Fruit fly (Drosophila melanogaster) whole organism, embryonic: Measurements from ENCODE around the gene CG6409.

ENCODE experiments used
- Aef1 ChIP-seq: fragments of 200-800 bp; sonication (Bioruptor generic); IDR thresholded peaks from 3 replicates; pipeline ENCODE4 v1.3.6; 2022; ENCODE audit warnings: missing biosample characterization, missing genetic modification characterization
- BtbVII ChIP-seq: fragments of 200-800 bp; sonication (Bioruptor generic); optimal IDR thresholded peaks from 3 replicates; lab custom pipeline; 2017; ENCODE audit warnings: missing biosample characterization, mild to moderate bottlenecking, missing genetic modification characterization
- CG10209 ChIP-seq: fragments of 200-800 bp; sonication (Bioruptor generic); optimal IDR thresholded peaks from 3 replicates; lab custom pipeline; 2017; ENCODE audit warnings: missing biosample characterization, mild to moderate bottlenecking, missing genetic modification characterization, missing genetic modification reagents
- CG10543 ChIP-seq: fragments of 200-800 bp; sonication (Bioruptor generic); optimal IDR thresholded peaks from 3 replicates; lab custom pipeline; 2017; ENCODE audit warnings: missing biosample characterization, mild to moderate bottlenecking, missing genetic modification characterization, moderate library complexity
- CG10979 ChIP-seq: fragments of 200-800 bp; sonication (Bioruptor generic); optimal IDR thresholded peaks from 2 replicates; lab custom pipeline; 2018; ENCODE audit warnings: missing biosample characterization, mild to moderate bottlenecking, missing genetic modification characterization, moderate library complexity
- CG11093 ChIP-seq: fragments of 200-800 bp; sonication (Bioruptor generic); IDR thresholded peaks from 3 replicates; pipeline ENCODE4 v1.3.6; 2022; ENCODE audit warnings: missing biosample characterization, missing genetic modification characterization
- CG11560 ChIP-seq: fragments of 200-800 bp; sonication (Bioruptor generic); IDR thresholded peaks from 3 replicates; pipeline ENCODE4 v1.3.6; 2022; ENCODE audit warnings: missing biosample characterization, missing genetic modification characterization
- CG12769 ChIP-seq: fragments of 200-800 bp; sonication (Bioruptor generic); optimal IDR thresholded peaks from 2 replicates; lab custom pipeline; 2019; ENCODE audit warnings: missing biosample characterization, mild to moderate bottlenecking, missing genetic modification characterization, moderate library complexity
- CG13123 ChIP-seq: fragments of 200-800 bp; sonication (Bioruptor generic); optimal IDR thresholded peaks from 2 replicates; lab custom pipeline; 2016; ENCODE audit warnings: missing biosample characterization, missing genetic modification characterization
- CG15073 ChIP-seq: fragments of 200-800 bp; sonication (Bioruptor generic); optimal IDR thresholded peaks from 2 replicates; lab custom pipeline; 2016; ENCODE audit warnings: missing biosample characterization, missing genetic modification characterization
- CG15514 ChIP-seq: fragments of 200-800 bp; sonication (Bioruptor generic); optimal IDR thresholded peaks from 3 replicates; lab custom pipeline; 2017; ENCODE audit warnings: missing biosample characterization, missing genetic modification characterization, mild to moderate bottlenecking, moderate library complexity, missing genetic modification reagents
- CG16863 ChIP-seq: fragments of 200-800 bp; sonication (Bioruptor generic); optimal IDR thresholded peaks from 3 replicates; lab custom pipeline; 2016; ENCODE audit warnings: missing biosample characterization, missing genetic modification characterization
- CG17829 ChIP-seq: fragments of 200-800 bp; optimal IDR thresholded peaks from 2 replicates; lab custom pipeline; 2019; ENCODE audit warnings: missing biosample characterization, mild to moderate bottlenecking, missing genetic modification characterization, moderate library complexity
- CG17912 ChIP-seq: fragments of 200-800 bp; sonication (Bioruptor generic); optimal IDR thresholded peaks from 2 replicates; lab custom pipeline; 2018; ENCODE audit warnings: missing biosample characterization, mild to moderate bottlenecking, missing genetic modification characterization
- CG4360 ChIP-seq: fragments of 200-800 bp; sonication (Bioruptor generic); IDR thresholded peaks from 2 replicates; pipeline ENCODE4 v1.3.6; 2022; ENCODE audit warnings: missing biosample characterization, missing genetic modification characterization
- CG6683 ChIP-seq: fragments of 200-800 bp; sonication (Bioruptor generic); optimal IDR thresholded peaks from 2 replicates; lab custom pipeline; 2017; ENCODE audit warnings: missing biosample characterization, mild to moderate bottlenecking, missing genetic modification characterization, missing genetic modification reagents
- CG6791 ChIP-seq: fragments of 200-800 bp; sonication (Bioruptor generic); IDR thresholded peaks from 3 replicates; pipeline ENCODE4 v1.3.6; 2022; ENCODE audit warnings: missing biosample characterization, missing genetic modification characterization; ENCODE audit not compliant: partially characterized antibody
- CG7271 ChIP-seq: fragments of 200-800 bp; sonication (Bioruptor generic); optimal IDR thresholded peaks from 2 replicates; lab custom pipeline; 2018; ENCODE audit warnings: missing biosample characterization, mild to moderate bottlenecking, missing genetic modification characterization, moderate library complexity
- CG8478 ChIP-seq: fragments of >200 bp; optimal IDR thresholded peaks from 2 replicates; lab custom pipeline; 2018
- CG8765 ChIP-seq: fragments of 200-800 bp; sonication (Bioruptor generic); IDR thresholded peaks from 2 replicates; pipeline ENCODE4 v1.3.6; 2022; ENCODE audit warnings: missing biosample characterization, missing genetic modification characterization
- CG9932 ChIP-seq: fragments of 200-800 bp; sonication (Bioruptor generic); IDR thresholded peaks from 2 replicates; pipeline ENCODE4 v1.3.6; 2022; ENCODE audit warnings: missing biosample characterization, missing genetic modification characterization
- Dfd ChIP-seq, 2 experiments: fragments of >200 bp; optimal IDR thresholded peaks; 2 replicates each; lab custom pipeline; 2017; ENCODE audit warnings: missing biosample characterization in 2 of 2, missing genetic modification characterization in 2 of 2
- Doc2 ChIP-seq: fragments of 200-800 bp; sonication (Bioruptor generic); IDR thresholded peaks from 2 replicates; pipeline ENCODE4 v1.3.6; 2022; ENCODE audit warnings: missing biosample characterization, missing genetic modification characterization
- Dref ChIP-seq: fragments of 200-800 bp; sonication (Bioruptor generic); IDR thresholded peaks from 2 replicates; pipeline ENCODE4 v1.3.6; 2022; ENCODE audit warnings: missing biosample characterization, missing genetic modification characterization
- Ets97D ChIP-seq: fragments of 200-800 bp; sonication (Bioruptor generic); optimal IDR thresholded peaks from 3 replicates; lab custom pipeline; 2016; ENCODE audit warnings: missing biosample characterization, missing genetic modification characterization
- Fer1 ChIP-seq: fragments of 200-800 bp; sonication (Bioruptor generic); optimal IDR thresholded peaks from 2 replicates; lab custom pipeline; 2017; ENCODE audit warnings: missing biosample characterization, mild to moderate bottlenecking, missing genetic modification characterization
- HLHmδ ChIP-seq: fragments of 200-800 bp; sonication (Bioruptor generic); optimal IDR thresholded peaks from 2 replicates; lab custom pipeline; 2018; ENCODE audit warnings: missing biosample characterization, mild to moderate bottlenecking, missing genetic modification characterization, moderate library complexity
- Med ChIP-seq: fragments of 200-800 bp; sonication (Bioruptor generic); peaks from one replicate; lab custom pipeline; 2016; ENCODE audit warnings: missing biosample characterization, missing genetic modification characterization, mild to moderate bottlenecking, inconsistent platforms, moderate library complexity
- NFAT ChIP-seq: fragments of 200-800 bp; sonication (Bioruptor generic); IDR thresholded peaks from 2 replicates; pipeline ENCODE4 v1.3.6; 2022; ENCODE audit warnings: missing biosample characterization, missing genetic modification characterization
- NK7.1 ChIP-seq: fragments of 200-800 bp; sonication (Bioruptor generic); optimal IDR thresholded peaks from 3 replicates; lab custom pipeline; 2016; ENCODE audit warnings: missing biosample characterization, missing genetic modification characterization
- Neu2 ChIP-seq: fragments of 200-800 bp; sonication (Bioruptor generic); optimal IDR thresholded peaks from 3 replicates; lab custom pipeline; 2016; ENCODE audit warnings: missing biosample characterization, missing genetic modification characterization, borderline replicate concordance
- Scr ChIP-seq: fragments of 200-800 bp; sonication (Bioruptor generic); IDR thresholded peaks from 2 replicates; pipeline ENCODE4 v1.3.6; 2022; ENCODE audit warnings: missing biosample characterization, missing genetic modification characterization; ENCODE audit not compliant: partially characterized antibody
- ara ChIP-seq: fragments of 200-800 bp; sonication (Bioruptor generic); IDR thresholded peaks from 2 replicates; pipeline ENCODE4 v1.3.6; 2022; ENCODE audit warnings: missing biosample characterization, missing genetic modification characterization
- ash1 ChIP-seq: fragments of 200-800 bp; sonication (Bioruptor generic); optimal IDR thresholded peaks from 2 replicates; lab custom pipeline; 2018; ENCODE audit warnings: missing biosample characterization, mild to moderate bottlenecking, missing genetic modification characterization
- cas ChIP-seq: fragments of 200-800 bp; sonication (Bioruptor generic); IDR thresholded peaks from 2 replicates; pipeline ENCODE4 v1.3.6; 2022; ENCODE audit warnings: missing biosample characterization, missing genetic modification characterization
- caup ChIP-seq: fragments of 200-800 bp; sonication (Bioruptor generic); optimal IDR thresholded peaks from 3 replicates; lab custom pipeline; 2017; ENCODE audit warnings: missing biosample characterization, mild to moderate bottlenecking, missing genetic modification characterization, moderate library complexity; ENCODE audit not compliant: severe bottlenecking
- ewg ChIP-seq: fragments of 200-800 bp; sonication (Bioruptor generic); optimal IDR thresholded peaks from 3 replicates; lab custom pipeline; 2017; ENCODE audit warnings: mild to moderate bottlenecking, missing biosample characterization, missing genetic modification reagents, missing genetic modification characterization
- eyg ChIP-seq: fragments of 200-800 bp; sonication (Bioruptor generic); optimal IDR thresholded peaks from 3 replicates; lab custom pipeline; 2016; ENCODE audit warnings: missing biosample characterization, missing genetic modification characterization
- fu2 ChIP-seq: fragments of 200-800 bp; sonication (Bioruptor generic); optimal IDR thresholded peaks from 2 replicates; lab custom pipeline; 2016; ENCODE audit warnings: missing biosample characterization, missing genetic modification characterization
- gce ChIP-seq: fragments of 200-800 bp; sonication (Bioruptor generic); IDR thresholded peaks from 3 replicates; pipeline ENCODE4 v1.3.6; 2022; ENCODE audit warnings: missing biosample characterization, missing genetic modification characterization
- inv ChIP-seq: fragments of 200-800 bp; sonication (Bioruptor generic); IDR thresholded peaks from 2 replicates; pipeline ENCODE4 v1.3.6; 2022; ENCODE audit warnings: missing biosample characterization, missing genetic modification characterization; ENCODE audit not compliant: partially characterized antibody
- jumu ChIP-seq: fragments of 200-800 bp; sonication (Bioruptor generic); optimal IDR thresholded peaks from 3 replicates; lab custom pipeline; 2016; ENCODE audit warnings: missing biosample characterization, missing genetic modification characterization
- pan ChIP-seq, 4 experiments: fragments of >200 bp in 3 of 4; fragments of 200-800 bp in 1 of 4; sonication (Bioruptor generic) in 1 of 4; optimal IDR thresholded peaks in 3 of 4; IDR thresholded peaks in 1 of 4; 2 replicates each; pipeline versions ENCODE4 v1.3.6 to Lab custom; 2017 to 2022; ENCODE audit warnings: missing biosample characterization in 2 of 4, missing genetic modification characterization in 2 of 4, mixed read lengths in 1 of 4
- sug ChIP-seq: fragments of 200-800 bp; optimal IDR thresholded peaks from 2 replicates; lab custom pipeline; 2019; ENCODE audit warnings: missing biosample characterization, mild to moderate bottlenecking, missing genetic modification characterization, moderate library complexity
- tna ChIP-seq: fragments of 200-800 bp; sonication (Bioruptor generic); IDR thresholded peaks from 2 replicates; pipeline ENCODE4 v1.3.6; 2022; ENCODE audit warnings: missing biosample characterization, missing genetic modification characterization; ENCODE audit not compliant: partially characterized antibody
- unpg ChIP-seq: fragments of 200-800 bp; sonication (Bioruptor generic); optimal IDR thresholded peaks from 3 replicates; lab custom pipeline; 2018; ENCODE audit warnings: missing biosample characterization, mild to moderate bottlenecking, missing genetic modification characterization, moderate library complexity
- zen ChIP-seq: fragments of 200-800 bp; sonication (Bioruptor generic); optimal IDR thresholded peaks from 3 replicates; lab custom pipeline; 2018; ENCODE audit warnings: missing biosample characterization, mild to moderate bottlenecking, missing genetic modification characterization, moderate library complexity
- zfh1 ChIP-seq: fragments of 200-800 bp; sonication (Bioruptor generic); IDR thresholded peaks from 3 replicates; pipeline ENCODE4 v1.3.6; 2022; ENCODE audit warnings: missing biosample characterization, missing genetic modification characterization

Gene CG6409

DNA sequence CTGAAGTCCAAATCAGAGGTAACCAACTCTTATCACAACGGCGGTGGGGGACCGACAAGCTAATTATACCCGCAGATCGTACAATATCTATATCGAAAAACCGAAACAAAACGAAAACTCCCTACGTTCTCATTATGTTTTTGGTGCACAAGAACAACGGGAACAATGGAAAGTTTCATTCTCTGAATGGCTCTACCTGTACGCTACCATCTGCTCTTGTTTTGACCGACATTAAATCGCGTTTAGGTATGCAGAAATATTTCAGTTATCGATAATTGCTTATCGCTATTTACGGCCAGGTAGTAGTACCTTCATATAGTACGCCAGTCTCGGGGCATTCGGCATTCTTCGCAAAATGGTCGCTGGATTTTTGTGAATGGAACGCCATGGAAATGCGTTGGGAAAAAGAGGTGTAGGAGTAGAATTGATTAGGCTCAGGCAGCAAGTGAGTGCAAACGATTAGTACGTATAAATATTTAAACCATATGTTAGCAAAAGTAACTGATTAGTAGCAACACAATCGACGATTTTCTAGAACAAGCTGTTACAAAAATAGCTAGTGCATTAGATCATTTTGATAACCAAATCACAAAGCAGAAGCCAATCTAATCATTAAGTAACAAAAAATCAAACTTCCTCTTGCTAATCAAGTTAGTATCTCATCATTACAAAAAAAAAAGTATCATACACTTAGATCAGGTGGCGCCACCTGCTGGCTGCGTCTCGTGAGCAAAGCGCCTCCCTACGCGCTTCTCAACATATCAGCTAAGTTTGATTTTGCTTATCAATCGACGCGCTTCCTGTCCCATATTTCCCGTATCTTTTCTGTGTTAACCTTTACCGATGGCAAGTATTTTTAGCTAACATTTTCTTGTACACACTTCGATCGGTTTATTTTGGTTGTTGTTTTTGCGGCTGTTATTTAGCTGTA lies 19.4 kb downstream of the CG6409 start (continued):
- TF ChIP-seq ara (0 out of 2 replicates have a peak, but pooled peaks have one; percentile 26), Ets97D (GFP tag; lab: Kevin White, UChicago) (no peak), Med (GFP tag; lab: Kevin White, UChicago) (peak; percentile 18), Fer1 (GFP tag; lab: Kevin White, UChicago) (no peak), CG10209 (GFP tag; lab: Kevin White, UChicago) (no peak), CG17912 (no peak), zen (tag; lab: Kevin White, UChicago) (peak; percentile 33), CG9932 (GFP tag; lab: Robert Waterston, UW) (no peak), Neu2 (GFP tag; lab: Kevin White, UChicago) (no peak), NFAT (GFP tag; lab: Robert Waterston, UW) (no peak), ash1 (GFP tag; lab: Kevin White, UChicago) (no peak), BtbVII (GFP tag; lab: Kevin White, UChicago) (no peak), CG15073 (no peak), zfh1 (GFP tag; lab: Robert Waterston, UW) (no peak), CG8478 (no peak), CG6683 (no peak), cas (GFP tag; lab: Robert Waterston, UW) (no peak), Aef1 (GFP tag; lab: Robert Waterston, UW) (no peak), CG12769 (peak; percentile 32), CG7271 (tag; lab: Kevin White, UChicago) (no peak), CG10979 (tag; lab: Kevin White, UChicago) (no peak), Dref (GFP tag; lab: Robert Waterston, UW) (no peak), CG8765 (GFP tag; lab: Robert Waterston, UW) (no peak), CG11093 (no peak), eyg (GFP tag; lab: Kevin White, UChicago) (no peak), CG10543 (GFP tag; lab: Kevin White, UChicago) (peak; percentile 28), NK7.1 (no peak), Doc2 (GFP tag; lab: Robert Waterston, UW) (no peak), CG4360 (GFP tag; lab: Robert Waterston, UW) (no peak), CG13123 (GFP tag; lab: Kevin White, UChicago) (no peak), unpg (GFP tag; lab: Kevin White, UChicago) (no peak), HLHmδ (GFP tag; lab: Kevin White, UChicago) (no peak), CG11560 (tag; lab: Robert Waterston, UW) (no peak), CG15514 (GFP tag; lab: Kevin White, UChicago) (peak; percentile 1), CG6791 (GFP tag; lab: Robert Waterston, UW) (peak; percentile 51; the same call in 1 of the 3 replicates), Scr (GFP tag; lab: Robert Waterston, UW) (no peak), CG16863 (GFP tag; lab: Kevin White, UChicago) (no peak), sug (tag; lab: Kevin White, UChicago) (peak; percentile 83), tna (no peak), gce (GFP tag; lab: Robert Waterston, UW) (no peak), ewg (no peak), fu2 (GFP tag; lab: Kevin White, UChicago) (no peak), inv (GFP tag; lab: Robert Waterston, UW) (no peak), pan (optimal IDR thresholded peaks at IDR 0.05; lab: Kevin White, UChicago) (no peak), pan (GFP tag; optimal IDR thresholded peaks at IDR 0.05 in 1 of 2, IDR thresholded peaks at IDR 0.05 in 1 of 2) (no peak), CG17829 (tag; lab: Kevin White, UChicago) (peak; percentile 100), Dfd (GFP tag; optimal IDR thresholded peaks at IDR 0.05; lab: Kevin White, UChicago) (no peak), jumu (GFP tag; lab: Kevin White, UChicago) (no peak), caup (no peak)
